Fruit fly (Drosophila melanogaster) Kc167 (cell line): ENCODE measurements around the gene Akh.

Experiments
- Myc ChIP-seq: fragments of >200 bp; optimal IDR thresholded peaks from 2 replicates; lab custom pipeline; 2017; ENCODE audit warnings: missing external identifiers
- h ChIP-seq: fragments of >200 bp; optimal IDR thresholded peaks from 3 replicates; lab custom pipeline; 2018; ENCODE audit warnings: missing external identifiers
- psq ChIP-seq: fragments of >200 bp; optimal IDR thresholded peaks from 2 replicates; lab custom pipeline; 2017; ENCODE audit warnings: missing external identifiers
- ttk ChIP-seq: sonication (Bioruptor generic); optimal IDR thresholded peaks from 2 replicates; lab custom pipeline; 2017; ENCODE audit warnings: missing external identifiers

DNA sequence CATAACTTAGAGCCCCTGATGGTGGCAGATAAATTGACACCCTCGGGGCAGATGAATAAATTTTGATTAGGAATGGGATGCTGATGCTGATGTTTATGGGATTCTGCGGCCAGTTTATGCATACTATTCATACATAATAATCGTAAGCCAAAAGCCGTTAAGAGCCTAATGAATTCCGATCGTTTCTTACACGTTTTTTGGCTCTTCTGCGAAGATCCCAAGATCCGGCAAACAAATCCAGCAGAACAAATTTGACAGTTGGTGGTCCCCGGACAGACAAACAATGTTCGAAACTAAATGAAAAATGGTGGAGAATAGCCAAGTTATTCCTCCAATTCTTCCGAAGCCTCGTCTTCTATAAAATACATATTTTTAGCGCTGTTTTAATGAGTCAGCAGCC lies 23.8 kb upstream of the Akh start:
- TF ChIP-seq h (lab: Kevin White, UChicago) (no peak), psq (no peak), Myc (no peak), ttk (lab: Kevin White, UChicago) (no peak)
